Fruit fly (Drosophila melanogaster) whole organism, embryonic: ENCODE measurements around the gene a10.

Experiments
- Abd-B ChIP-seq: fragments of 200-800 bp; sonication (Bioruptor generic); optimal IDR thresholded peaks from 2 replicates; lab custom pipeline; 2018; ENCODE audit warnings: missing biosample characterization, mild to moderate bottlenecking, missing genetic modification characterization, moderate library complexity
- Aef1 ChIP-seq: fragments of 200-800 bp; sonication (Bioruptor generic); IDR thresholded peaks from 3 replicates; pipeline ENCODE4 v1.3.6; 2022; ENCODE audit warnings: missing biosample characterization, missing genetic modification characterization
- Antp ChIP-seq: fragments of 200-800 bp; sonication (Bioruptor generic); optimal IDR thresholded peaks from 3 replicates; lab custom pipeline; 2016; ENCODE audit warnings: missing biosample characterization, missing genetic modification characterization
- Asciz ChIP-seq: fragments of 200-800 bp; sonication (Bioruptor generic); optimal IDR thresholded peaks from 2 replicates; lab custom pipeline; 2017; ENCODE audit warnings: missing biosample characterization, mild to moderate bottlenecking, missing genetic modification characterization, missing genetic modification reagents
- Atf6 ChIP-seq: fragments of 200-800 bp; sonication (Bioruptor generic); IDR thresholded peaks from 2 replicates; pipeline ENCODE4 v1.3.6; 2022; ENCODE audit warnings: missing biosample characterization, missing genetic modification characterization
- B-H1 ChIP-seq: fragments of 200-800 bp; sonication (Bioruptor generic); IDR thresholded peaks from 3 replicates; pipeline ENCODE4 v1.3.6; 2022; ENCODE audit warnings: missing biosample characterization, missing genetic modification characterization
- B-H2 ChIP-seq: fragments of 200-800 bp; sonication (Bioruptor generic); optimal IDR thresholded peaks from 2 replicates; lab custom pipeline; 2018; ENCODE audit warnings: missing biosample characterization, mild to moderate bottlenecking, missing genetic modification characterization
- CG12071 ChIP-seq: fragments of 200-800 bp; sonication (Bioruptor generic); optimal IDR thresholded peaks from 3 replicates; lab custom pipeline; 2018; ENCODE audit warnings: missing biosample characterization, mild to moderate bottlenecking, missing genetic modification characterization
- CG12299 ChIP-seq: fragments of 200-800 bp; sonication (Bioruptor generic); optimal IDR thresholded peaks from 2 replicates; lab custom pipeline; 2018; ENCODE audit warnings: missing biosample characterization, mild to moderate bottlenecking, missing genetic modification characterization
- CG14050 ChIP-seq: fragments of 200-800 bp; sonication (Bioruptor generic); IDR thresholded peaks from 3 replicates; pipeline ENCODE4 v1.3.6; 2022; ENCODE audit warnings: missing biosample characterization, missing genetic modification characterization
- CG15269 ChIP-seq: fragments of 200-800 bp; sonication (Bioruptor generic); optimal IDR thresholded peaks from 2 replicates; lab custom pipeline; 2018; ENCODE audit warnings: missing biosample characterization, mild to moderate bottlenecking, missing genetic modification characterization, moderate library complexity
- CG16779 ChIP-seq: fragments of 200-800 bp; sonication (Bioruptor generic); IDR thresholded peaks from 2 replicates; pipeline ENCODE4 v1.3.6; 2022; ENCODE audit warnings: missing biosample characterization, missing genetic modification characterization
- CG17328 ChIP-seq: fragments of 200-800 bp; sonication (Bioruptor generic); IDR thresholded peaks from 2 replicates; pipeline ENCODE4 v1.3.6; 2022; ENCODE audit warnings: missing biosample characterization, missing genetic modification characterization
- CG32532 ChIP-seq: fragments of 200-800 bp; sonication (Bioruptor generic); IDR thresholded peaks from 2 replicates; pipeline ENCODE4 v1.3.6; 2022; ENCODE audit warnings: missing biosample characterization, missing genetic modification characterization
- CG34376 ChIP-seq: fragments of 200-800 bp; sonication (Bioruptor generic); optimal IDR thresholded peaks from 2 replicates; lab custom pipeline; 2018; ENCODE audit warnings: missing biosample characterization, mild to moderate bottlenecking, missing genetic modification characterization
- CG4404 ChIP-seq: fragments of 200-800 bp; sonication (Bioruptor generic); IDR thresholded peaks from 2 replicates; pipeline ENCODE4 v1.3.6; 2022; ENCODE audit warnings: missing biosample characterization, missing genetic modification characterization
- CG5953 ChIP-seq: fragments of 200-800 bp; sonication (Bioruptor generic); IDR thresholded peaks from 2 replicates; pipeline ENCODE4 v1.3.6; 2022; ENCODE audit warnings: missing biosample characterization, missing genetic modification characterization
- CG6813 ChIP-seq: fragments of 200-800 bp; sonication (Bioruptor generic); optimal IDR thresholded peaks from 2 replicates; lab custom pipeline; 2017; ENCODE audit warnings: missing biosample characterization, missing genetic modification characterization, mild to moderate bottlenecking, moderate library complexity, missing genetic modification reagents
- CG8290 ChIP-seq, 3 experiments: fragments of 200-800 bp; sonication (Bioruptor generic); optimal IDR thresholded peaks; 2 replicates each; lab custom pipeline; 2016 to 2019; ENCODE audit warnings: missing biosample characterization in 3 of 3, missing genetic modification characterization in 3 of 3, mild to moderate bottlenecking in 2 of 3, moderate library complexity in 1 of 3
- D19A ChIP-seq: fragments of 200-800 bp; optimal IDR thresholded peaks from 3 replicates; lab custom pipeline; 2019; ENCODE audit warnings: missing biosample characterization, mild to moderate bottlenecking, missing genetic modification characterization, moderate library complexity
- Dip3 ChIP-seq: fragments of 200-800 bp; sonication (Bioruptor generic); optimal IDR thresholded peaks from 3 replicates; lab custom pipeline; 2016; ENCODE audit warnings: missing biosample characterization, missing genetic modification characterization
- Fer1 ChIP-seq: fragments of 200-800 bp; sonication (Bioruptor generic); optimal IDR thresholded peaks from 2 replicates; lab custom pipeline; 2017; ENCODE audit warnings: missing biosample characterization, mild to moderate bottlenecking, missing genetic modification characterization
- HLH3B ChIP-seq: fragments of 200-800 bp; sonication (Bioruptor generic); IDR thresholded peaks from 2 replicates; pipeline ENCODE4 v1.3.6; 2022; ENCODE audit warnings: missing biosample characterization, missing genetic modification characterization
- Hey ChIP-seq: fragments of 200-800 bp; sonication (Bioruptor generic); optimal IDR thresholded peaks from 3 replicates; lab custom pipeline; 2018; ENCODE audit warnings: missing biosample characterization, mild to moderate bottlenecking, missing genetic modification characterization
- HmgZ ChIP-seq: fragments of 200-800 bp; sonication (Bioruptor generic); optimal IDR thresholded peaks from 2 replicates; lab custom pipeline; 2018; ENCODE audit warnings: missing biosample characterization, mild to moderate bottlenecking, missing genetic modification characterization
- Lim3 ChIP-seq: fragments of 200-800 bp; sonication (Bioruptor generic); IDR thresholded peaks from 2 replicates; pipeline ENCODE4 v1.3.6; 2022; ENCODE audit warnings: missing biosample characterization, missing genetic modification characterization
- NfI ChIP-seq: fragments of 200-800 bp; sonication (Bioruptor generic); optimal IDR thresholded peaks from 3 replicates; lab custom pipeline; 2018; ENCODE audit warnings: missing biosample characterization, mild to moderate bottlenecking, missing genetic modification characterization, moderate library complexity
- Sin3A ChIP-seq: fragments of >200 bp; optimal IDR thresholded peaks from 2 replicates; lab custom pipeline; 2018
- Tbp ChIP-seq: fragments of >200 bp; optimal IDR thresholded peaks from 2 replicates; lab custom pipeline; 2018; ENCODE audit warnings: missing biosample characterization, missing genetic modification characterization
- br ChIP-seq: fragments of >200 bp; optimal IDR thresholded peaks from 2 replicates; lab custom pipeline; 2017
- caup ChIP-seq: fragments of 200-800 bp; sonication (Bioruptor generic); optimal IDR thresholded peaks from 3 replicates; lab custom pipeline; 2017; ENCODE audit warnings: missing biosample characterization, mild to moderate bottlenecking, missing genetic modification characterization, moderate library complexity; ENCODE audit not compliant: severe bottlenecking
- ci ChIP-seq: fragments of 200-800 bp; sonication (Bioruptor generic); IDR thresholded peaks from 3 replicates; pipeline ENCODE4 v1.3.6; 2022; ENCODE audit warnings: missing biosample characterization, missing genetic modification characterization
- danr ChIP-seq: fragments of 200-800 bp; sonication (Bioruptor generic); IDR thresholded peaks from 2 replicates; pipeline ENCODE4 v1.3.6; 2022; ENCODE audit warnings: missing biosample characterization, missing genetic modification characterization
- dmrt99B ChIP-seq: fragments of 200-800 bp; sonication (Bioruptor generic); optimal IDR thresholded peaks from 2 replicates; lab custom pipeline; 2018; ENCODE audit warnings: missing biosample characterization, mild to moderate bottlenecking, missing genetic modification characterization, moderate library complexity
- exex ChIP-seq: fragments of 200-800 bp; sonication (Bioruptor generic); optimal IDR thresholded peaks from 4 replicates; lab custom pipeline; 2018; ENCODE audit warnings: missing biosample characterization, mild to moderate bottlenecking, missing genetic modification characterization, moderate library complexity
- ftz-f1 ChIP-seq: fragments of 200-800 bp; sonication (Bioruptor generic); optimal IDR thresholded peaks from 2 replicates; lab custom pipeline; 2016; ENCODE audit warnings: missing biosample characterization, missing genetic modification characterization
- grau ChIP-seq: fragments of 200-800 bp; optimal IDR thresholded peaks from 3 replicates; lab custom pipeline; 2019; ENCODE audit warnings: missing biosample characterization, mild to moderate bottlenecking, missing genetic modification characterization, moderate library complexity
- hbn ChIP-seq: fragments of 200-800 bp; sonication (Bioruptor generic); IDR thresholded peaks from 2 replicates; pipeline ENCODE4 v1.3.6; 2022; ENCODE audit warnings: missing biosample characterization, missing genetic modification characterization; ENCODE audit not compliant: partially characterized antibody
- klu ChIP-seq: fragments of 200-800 bp; sonication (Bioruptor generic); IDR thresholded peaks from 2 replicates; pipeline ENCODE4 v1.3.6; 2022; ENCODE audit warnings: missing biosample characterization, missing genetic modification characterization
- kni ChIP-seq: fragments of 200-800 bp; sonication (Bioruptor generic); optimal IDR thresholded peaks from 3 replicates; lab custom pipeline; 2017; ENCODE audit warnings: mild to moderate bottlenecking, missing biosample characterization, missing genetic modification reagents, missing genetic modification characterization
- pan ChIP-seq, 4 experiments: fragments of >200 bp in 3 of 4; fragments of 200-800 bp in 1 of 4; sonication (Bioruptor generic) in 1 of 4; optimal IDR thresholded peaks in 3 of 4; IDR thresholded peaks in 1 of 4; 2 replicates each; pipeline versions ENCODE4 v1.3.6 to Lab custom; 2017 to 2022; ENCODE audit warnings: missing biosample characterization in 2 of 4, missing genetic modification characterization in 2 of 4, mixed read lengths in 1 of 4
- prd ChIP-seq, 3 experiments: fragments of >200 bp in 2 of 3; fragments of 200-800 bp in 1 of 3; sonication (Bioruptor generic) in 1 of 3; optimal IDR thresholded peaks in 2 of 3; IDR thresholded peaks in 1 of 3; 2 replicates in 2 of 3; 3 replicates in 1 of 3; pipeline versions ENCODE4 v1.3.6 to Lab custom; 2017 to 2022; ENCODE audit warnings: missing biosample characterization in 1 of 3, missing genetic modification characterization in 1 of 3
- seq ChIP-seq: fragments of 200-800 bp; sonication (Bioruptor generic); IDR thresholded peaks from 2 replicates; pipeline ENCODE4 v1.3.6; 2022; ENCODE audit warnings: missing biosample characterization, missing genetic modification characterization
- slbo ChIP-seq: fragments of 200-800 bp; sonication (Bioruptor generic); IDR thresholded peaks from 2 replicates; pipeline ENCODE4 v1.3.6; 2022; ENCODE audit warnings: missing biosample characterization, missing genetic modification characterization
- tgo ChIP-seq: fragments of 200-800 bp; sonication (Bioruptor generic); IDR thresholded peaks from 3 replicates; pipeline ENCODE4 v1.3.6; 2022; ENCODE audit warnings: missing biosample characterization, missing genetic modification characterization
- wek ChIP-seq: fragments of 200-800 bp; sonication (Bioruptor generic); optimal IDR thresholded peaks from 3 replicates; lab custom pipeline; 2018; ENCODE audit warnings: missing biosample characterization, mild to moderate bottlenecking, missing genetic modification characterization, moderate library complexity
- yki ChIP-seq: fragments of >200 bp; optimal IDR thresholded peaks from 3 replicates; lab custom pipeline; 2018
- zfh1 ChIP-seq: fragments of 200-800 bp; sonication (Bioruptor generic); IDR thresholded peaks from 3 replicates; pipeline ENCODE4 v1.3.6; 2022; ENCODE audit warnings: missing biosample characterization, missing genetic modification characterization

a10 gene

DNA sequence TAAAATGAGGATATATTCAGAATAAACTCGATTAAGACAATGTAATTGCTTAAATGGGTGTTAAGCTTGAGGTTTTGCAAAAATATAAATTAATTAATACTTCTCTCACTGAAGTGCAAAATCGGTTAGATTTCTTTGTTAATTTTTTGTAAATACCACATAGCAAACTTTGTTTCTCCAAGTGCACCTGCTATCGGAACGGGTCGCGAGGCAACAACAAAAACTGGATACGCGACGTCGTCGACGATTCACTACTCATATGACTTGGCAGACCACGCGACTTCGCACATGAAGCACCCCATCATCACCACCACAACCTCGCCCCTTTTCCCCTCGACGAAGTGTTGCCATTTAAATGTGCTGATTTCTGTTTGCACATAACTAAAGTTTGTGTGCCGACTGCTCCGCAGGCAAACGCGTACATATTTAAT lies 16.5 kb downstream of the a10 start (continued):
- TF ChIP-seq Dip3 (peak; percentile 3), Atf6 (peak; percentile 43), HmgZ (tag; lab: Kevin White, UChicago) (peak; percentile 2), grau (tag; lab: Kevin White, UChicago) (peak; percentile 46), HLH3B (peak; percentile 64), prd (optimal IDR thresholded peaks at IDR 0.05; lab: Kevin White, UChicago) (no peak), prd (GFP tag; IDR thresholded peaks at IDR 0.05; lab: Robert Waterston, UW) (peak; percentile 42; the same call in 2 of the 3 replicates), caup (GFP tag; lab: Kevin White, UChicago) (peak; percentile 2), dmrt99B (tag; lab: Kevin White, UChicago) (peak; percentile 26), Lim3 (GFP tag; lab: Robert Waterston, UW) (no peak), D19A (tag; lab: Kevin White, UChicago) (peak; percentile 13), ftz-f1 (GFP tag; lab: Kevin White, UChicago) (no peak), CG17328 (peak; percentile 29; the same call in 1 of the 2 replicates)

DNA sequence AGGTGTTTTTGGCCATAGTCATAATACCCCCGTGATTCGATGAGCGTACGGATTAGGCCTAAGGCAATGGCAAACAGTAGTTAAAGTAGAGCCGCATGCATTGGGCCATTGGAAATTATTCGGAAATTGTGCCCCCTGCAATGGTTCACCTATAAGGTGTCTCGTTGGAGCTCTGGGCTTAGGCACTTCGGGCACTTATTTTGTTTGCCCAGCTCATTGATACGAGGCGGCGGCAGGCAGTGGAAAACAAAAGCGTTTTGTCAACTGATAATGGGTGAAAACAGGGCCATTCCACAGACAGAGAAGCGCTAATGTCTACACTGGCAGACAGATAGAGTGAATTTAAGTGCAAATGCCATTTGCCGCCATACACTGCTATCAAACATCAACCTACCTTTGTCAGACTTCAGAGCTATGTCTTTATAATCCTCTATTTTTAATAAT lies 17.3 kb downstream of the a10 start:
- TF ChIP-seq Fer1 (peak; percentile 9), CG5953 (GFP tag; lab: Robert Waterston, UW) (no peak), Abd-B (GFP tag; lab: Kevin White, UChicago) (peak; percentile 22), br (lab: Kevin White, UChicago) (no peak), Aef1 (peak; percentile 41; the same call in 1 of the 3 replicates), CG4404 (GFP tag; lab: Robert Waterston, UW) (no peak), pan (optimal IDR thresholded peaks at IDR 0.05; lab: Kevin White, UChicago) (no peak), pan (GFP tag; optimal IDR thresholded peaks at IDR 0.05 in 1 of 2, IDR thresholded peaks at IDR 0.05 in 1 of 2) (peak in 1 of 2 experiments; percentile 55), klu (GFP tag; lab: Robert Waterston, UW) (no peak), CG12299 (tag; lab: Kevin White, UChicago) (no peak), CG15269 (no peak), caup (GFP tag; lab: Kevin White, UChicago) (peak; percentile 24), Asciz (peak; percentile 2), tgo (peak; percentile 53), danr (GFP tag; lab: Robert Waterston, UW) (0 out of 2 replicates have a peak, but pooled peaks have one; percentile 19), CG6813 (peak; percentile 15), B-H1 (GFP tag; lab: Robert Waterston, UW) (peak; percentile 11; the same call in 1 of the 3 replicates), wek (peak; percentile 9), ci (GFP tag; lab: Robert Waterston, UW) (0 out of 3 replicates have a peak, but pooled peaks have one; percentile 10), NfI (GFP tag; lab: Kevin White, UChicago) (peak; percentile 4), Sin3A (lab: Kevin White, UChicago) (no peak), Tbp (GFP tag; lab: Kevin White, UChicago) (no peak), hbn (GFP tag; lab: Robert Waterston, UW) (no peak), exex (peak; percentile 39), yki (lab: Kevin White, UChicago) (no peak), Hey (tag; lab: Kevin White, UChicago) (peak; percentile 33), CG16779 (0 out of 2 replicates have a peak, but pooled peaks have one; percentile 17), slbo (GFP tag; lab: Robert Waterston, UW) (peak; percentile 53), Antp (GFP tag; lab: Kevin White, UChicago) (peak; percentile 10), B-H2 (GFP tag; lab: Kevin White, UChicago) (peak; percentile 39), CG8290 (GFP tag; optimal IDR thresholded peaks at IDR 0.05; lab: Kevin White, UChicago) (no peak), CG8290 (tag; optimal IDR thresholded peaks at IDR 0.05; lab: Kevin White, UChicago) (peak in 1 of 2 experiments; percentile 21), seq (0 out of 2 replicates have a peak, but pooled peaks have one; percentile 14), kni (GFP tag; lab: Kevin White, UChicago) (peak; percentile 51), CG32532 (GFP tag; lab: Robert Waterston, UW) (peak; percentile 41; the same call in 1 of the 2 replicates), zfh1 (GFP tag; lab: Robert Waterston, UW) (0 out of 3 replicates have a peak, but pooled peaks have one; percentile 21), CG14050 (GFP tag; lab: Robert Waterston, UW) (no peak), HmgZ (tag; lab: Kevin White, UChicago) (peak; percentile 15), CG34376 (GFP tag; lab: Kevin White, UChicago) (peak; percentile 23), CG12071 (GFP tag; lab: Kevin White, UChicago) (peak; percentile 34)
